Fruit fly (Drosophila melanogaster) whole organism, embryonic: Measurements from ENCODE around the gene CG32801.
A peak's percentile ranks its signal among the peaks of the same experiment; 100 is the strongest.

Experiments
- Atf3 ChIP-seq: fragments of 200-800 bp; sonication (Bioruptor generic); optimal IDR thresholded peaks from 3 replicates; lab custom pipeline; 2016; ENCODE audit warnings: missing biosample characterization, missing genetic modification characterization
- Bteb2 ChIP-seq: fragments of 200-800 bp; sonication (Bioruptor generic); optimal IDR thresholded peaks from 2 replicates; lab custom pipeline; 2016; ENCODE audit warnings: missing biosample characterization, missing genetic modification characterization
- CG11398 ChIP-seq: fragments of 200-800 bp; sonication (Bioruptor generic); optimal IDR thresholded peaks from 2 replicates; lab custom pipeline; 2016; ENCODE audit warnings: missing biosample characterization, missing genetic modification characterization
- CG11456 ChIP-seq: fragments of 200-800 bp; sonication (Bioruptor generic); IDR thresholded peaks from 3 replicates; pipeline ENCODE4 v1.3.6; 2022; ENCODE audit warnings: missing biosample characterization, missing genetic modification characterization
- CG12236 ChIP-seq: fragments of 200-800 bp; sonication (Bioruptor generic); optimal IDR thresholded peaks from 2 replicates; lab custom pipeline; 2016; ENCODE audit warnings: missing biosample characterization, missing genetic modification characterization
- CG14965 ChIP-seq: fragments of 200-800 bp; sonication (Bioruptor generic); optimal IDR thresholded peaks from 2 replicates; lab custom pipeline; 2016; ENCODE audit warnings: missing biosample characterization, missing genetic modification characterization, borderline replicate concordance
- CG15514 ChIP-seq: fragments of 200-800 bp; sonication (Bioruptor generic); optimal IDR thresholded peaks from 3 replicates; lab custom pipeline; 2017; ENCODE audit warnings: missing biosample characterization, missing genetic modification characterization, mild to moderate bottlenecking, moderate library complexity, missing genetic modification reagents
- CG17359 ChIP-seq: fragments of 200-800 bp; sonication (Bioruptor generic); optimal IDR thresholded peaks from 3 replicates; lab custom pipeline; 2018; ENCODE audit warnings: missing biosample characterization, mild to moderate bottlenecking, missing genetic modification characterization, moderate library complexity
- CG17802 ChIP-seq: fragments of 200-800 bp; sonication (Bioruptor generic); optimal IDR thresholded peaks from 2 replicates; lab custom pipeline; 2018; ENCODE audit warnings: missing biosample characterization, mild to moderate bottlenecking, missing genetic modification characterization, moderate library complexity
- CG2129 ChIP-seq: fragments of 200-800 bp; sonication (Bioruptor generic); IDR thresholded peaks from 2 replicates; pipeline ENCODE4 v1.3.6; 2022; ENCODE audit warnings: missing biosample characterization, missing genetic modification characterization; ENCODE audit not compliant: partially characterized antibody
- CG30403 ChIP-seq: fragments of 200-800 bp; sonication (Bioruptor generic); optimal IDR thresholded peaks from 3 replicates; lab custom pipeline; 2016; ENCODE audit warnings: missing biosample characterization, missing genetic modification characterization
- CG5180 ChIP-seq: fragments of 200-800 bp; sonication (Bioruptor generic); optimal IDR thresholded peaks from 3 replicates; lab custom pipeline; 2017; ENCODE audit warnings: missing biosample characterization, missing genetic modification characterization, mild to moderate bottlenecking, moderate library complexity, missing genetic modification reagents
- CG7963 ChIP-seq: fragments of 200-800 bp; sonication (Bioruptor generic); IDR thresholded peaks from 3 replicates; pipeline ENCODE4 v1.3.6; 2022; ENCODE audit warnings: missing biosample characterization, missing genetic modification characterization; ENCODE audit not compliant: partially characterized antibody
- CHES-1-like ChIP-seq: fragments of 200-800 bp; sonication (Bioruptor generic); optimal IDR thresholded peaks from 2 replicates; lab custom pipeline; 2016; ENCODE audit warnings: missing biosample characterization, missing genetic modification characterization
- Dek ChIP-seq: fragments of 200-800 bp; sonication (Bioruptor generic); optimal IDR thresholded peaks from 3 replicates; lab custom pipeline; 2019; ENCODE audit warnings: missing biosample characterization, mild to moderate bottlenecking, missing genetic modification characterization, moderate library complexity
- Doc3 ChIP-seq: fragments of 200-800 bp; sonication (Bioruptor generic); IDR thresholded peaks from 3 replicates; pipeline ENCODE4 v1.3.6; 2022; ENCODE audit warnings: missing biosample characterization, missing genetic modification characterization; ENCODE audit not compliant: partially characterized antibody
- Dref ChIP-seq: fragments of 200-800 bp; sonication (Bioruptor generic); IDR thresholded peaks from 2 replicates; pipeline ENCODE4 v1.3.6; 2022; ENCODE audit warnings: missing biosample characterization, missing genetic modification characterization
- Ets97D ChIP-seq: fragments of 200-800 bp; sonication (Bioruptor generic); optimal IDR thresholded peaks from 3 replicates; lab custom pipeline; 2016; ENCODE audit warnings: missing biosample characterization, missing genetic modification characterization
- H2.0 ChIP-seq: fragments of 200-800 bp; sonication (Bioruptor generic); IDR thresholded peaks from 2 replicates; pipeline ENCODE4 v1.3.6; 2022; ENCODE audit warnings: missing biosample characterization, missing genetic modification characterization
- Hand ChIP-seq: fragments of 200-800 bp; sonication (Bioruptor generic); optimal IDR thresholded peaks from 2 replicates; lab custom pipeline; 2017; ENCODE audit warnings: mild to moderate bottlenecking, missing biosample characterization, missing genetic modification reagents, missing genetic modification characterization
- MESR4 ChIP-seq: fragments of 200-800 bp; sonication (Bioruptor generic); optimal IDR thresholded peaks from 2 replicates; lab custom pipeline; 2018; ENCODE audit warnings: missing biosample characterization, mild to moderate bottlenecking, missing genetic modification characterization, moderate library complexity
- Max ChIP-seq: fragments of 200-800 bp; sonication (Bioruptor generic); optimal IDR thresholded peaks from 2 replicates; lab custom pipeline; 2016; ENCODE audit warnings: missing biosample characterization, mild to moderate bottlenecking, missing genetic modification characterization
- NK7.1 ChIP-seq: fragments of 200-800 bp; sonication (Bioruptor generic); optimal IDR thresholded peaks from 3 replicates; lab custom pipeline; 2016; ENCODE audit warnings: missing biosample characterization, missing genetic modification characterization
- Oli ChIP-seq: fragments of 200-800 bp; sonication (Bioruptor generic); optimal IDR thresholded peaks from 2 replicates; lab custom pipeline; 2018; ENCODE audit warnings: missing biosample characterization, mild to moderate bottlenecking, missing genetic modification characterization, moderate library complexity
- Scr ChIP-seq: fragments of 200-800 bp; sonication (Bioruptor generic); IDR thresholded peaks from 2 replicates; pipeline ENCODE4 v1.3.6; 2022; ENCODE audit warnings: missing biosample characterization, missing genetic modification characterization; ENCODE audit not compliant: partially characterized antibody
- Vsx1 ChIP-seq: fragments of 200-800 bp; sonication (Bioruptor generic); optimal IDR thresholded peaks from 2 replicates; lab custom pipeline; 2017; ENCODE audit warnings: missing biosample characterization, mild to moderate bottlenecking, missing genetic modification characterization, missing genetic modification reagents
- amos ChIP-seq: fragments of 200-800 bp; sonication (Bioruptor generic); IDR thresholded peaks from 2 replicates; pipeline ENCODE4 v1.3.6; 2022; ENCODE audit warnings: missing biosample characterization, missing genetic modification characterization; ENCODE audit not compliant: partially characterized antibody
- dmrt11E ChIP-seq: fragments of 200-800 bp; sonication (Bioruptor generic); optimal IDR thresholded peaks from 3 replicates; lab custom pipeline; 2018; ENCODE audit warnings: missing biosample characterization, mild to moderate bottlenecking, missing genetic modification characterization, moderate library complexity
- ewg ChIP-seq: fragments of 200-800 bp; sonication (Bioruptor generic); optimal IDR thresholded peaks from 3 replicates; lab custom pipeline; 2017; ENCODE audit warnings: mild to moderate bottlenecking, missing biosample characterization, missing genetic modification reagents, missing genetic modification characterization
- exex ChIP-seq: fragments of 200-800 bp; sonication (Bioruptor generic); optimal IDR thresholded peaks from 4 replicates; lab custom pipeline; 2018; ENCODE audit warnings: missing biosample characterization, mild to moderate bottlenecking, missing genetic modification characterization, moderate library complexity
- grau ChIP-seq: fragments of 200-800 bp; optimal IDR thresholded peaks from 3 replicates; lab custom pipeline; 2019; ENCODE audit warnings: missing biosample characterization, mild to moderate bottlenecking, missing genetic modification characterization, moderate library complexity
- knrl ChIP-seq: fragments of 200-800 bp; sonication (Bioruptor generic); IDR thresholded peaks from 3 replicates; pipeline ENCODE4 v1.3.6; 2022; ENCODE audit warnings: missing biosample characterization, missing genetic modification characterization; ENCODE audit not compliant: partially characterized antibody
- lola ChIP-seq, 3 experiments: fragments of >200 bp in 2 of 3; fragments of 200-800 bp in 1 of 3; sonication (Bioruptor generic) in 1 of 3; optimal IDR thresholded peaks; 2 replicates each; lab custom pipeline; 2017 to 2019; ENCODE audit warnings: missing biosample characterization in 3 of 3, missing genetic modification characterization in 3 of 3, mild to moderate bottlenecking in 1 of 3, moderate library complexity in 1 of 3
- nerfin-1 ChIP-seq: fragments of 200-800 bp; sonication (Bioruptor generic); optimal IDR thresholded peaks from 3 replicates; lab custom pipeline; 2019; ENCODE audit warnings: missing biosample characterization, mild to moderate bottlenecking, missing genetic modification characterization, moderate library complexity
- nom ChIP-seq: fragments of 200-800 bp; sonication (Bioruptor generic); optimal IDR thresholded peaks from 2 replicates; lab custom pipeline; 2017; ENCODE audit warnings: missing biosample characterization, missing genetic modification characterization, mild to moderate bottlenecking, moderate library complexity, missing genetic modification reagents
- phol ChIP-seq: fragments of 200-800 bp; sonication (Bioruptor generic); optimal IDR thresholded peaks from 3 replicates; lab custom pipeline; 2018; ENCODE audit warnings: missing biosample characterization, mild to moderate bottlenecking, missing genetic modification characterization, moderate library complexity
- pzg ChIP-seq: fragments of 200-800 bp; sonication (Bioruptor generic); optimal IDR thresholded peaks from 3 replicates; lab custom pipeline; 2018; ENCODE audit warnings: missing biosample characterization, mild to moderate bottlenecking, missing genetic modification characterization, moderate library complexity
- shn ChIP-seq: fragments of 200-800 bp; sonication (Bioruptor generic); optimal IDR thresholded peaks from 3 replicates; lab custom pipeline; 2016; ENCODE audit warnings: missing biosample characterization, missing genetic modification characterization
- vnd ChIP-seq: fragments of 200-800 bp; sonication (Bioruptor generic); IDR thresholded peaks from 3 replicates; pipeline ENCODE4 v1.3.6; 2022; ENCODE audit warnings: missing biosample characterization, missing genetic modification characterization; ENCODE audit not compliant: partially characterized antibody

CG32801 gene

dm6 chrX:1908757-1909156 is 5.8 kb upstream of the CG32801 start, which contains the start of the genes Edem1 and Rbcn-3B (continued):
- no peak for TF ChIP-seq Dek
- TF ChIP-seq pzg (GFP tag; lab: Kevin White, UChicago) = peak; percentile 38
- TF ChIP-seq shn (GFP tag; lab: Kevin White, UChicago) = no peak
- TF ChIP-seq H2.0 (GFP tag; lab: Robert Waterston, UW) = no peak
- no peak for TF ChIP-seq Vsx1
- TF ChIP-seq dmrt11E (tag; lab: Kevin White, UChicago) = no peak
- TF ChIP-seq grau (tag; lab: Kevin White, UChicago) = no peak
- no peak for TF ChIP-seq Atf3 (GFP tag; lab: Kevin White, UChicago)
- no peak for TF ChIP-seq ewg
- no peak for TF ChIP-seq phol (tag; lab: Kevin White, UChicago)
- TF ChIP-seq CG14965 (GFP tag; lab: Kevin White, UChicago) = no peak
- peak; percentile 45; the same call in 1 of the 3 replicates for TF ChIP-seq Doc3 (GFP tag; lab: Robert Waterston, UW)
- TF ChIP-seq amos = peak; percentile 68
- peak; percentile 88 for TF ChIP-seq MESR4
- no peak for TF ChIP-seq exex (tag; lab: Kevin White, UChicago)
- TF ChIP-seq Oli = no peak
- no peak for TF ChIP-seq CG17359 (tag; lab: Kevin White, UChicago)
- peak; percentile 53 for TF ChIP-seq Scr (GFP tag; lab: Robert Waterston, UW)
- no peak for TF ChIP-seq CG11456 (GFP tag; lab: Robert Waterston, UW)
- no peak for TF ChIP-seq lola (GFP tag; optimal IDR thresholded peaks at IDR 0.05; lab: Kevin White, UChicago)
- no peak for TF ChIP-seq Bteb2
- TF ChIP-seq vnd (GFP tag; lab: Robert Waterston, UW) = peak; percentile 40; the same call in 1 of the 3 replicates
- TF ChIP-seq CG12236 = no peak
- TF ChIP-seq Hand (GFP tag; lab: Kevin White, UChicago) = no peak
- TF ChIP-seq nerfin-1 = no peak
- no peak for TF ChIP-seq NK7.1 (GFP tag; lab: Kevin White, UChicago)
- TF ChIP-seq CG17802 (tag; lab: Kevin White, UChicago) = no peak
- no peak for TF ChIP-seq CHES-1-like
- peak; percentile 69 for TF ChIP-seq nom
- no peak for TF ChIP-seq CG11398
- no peak for TF ChIP-seq CG30403
- peak; percentile 15 for TF ChIP-seq Max (GFP tag; lab: Kevin White, UChicago)
- TF ChIP-seq CG2129 (GFP tag; lab: Robert Waterston, UW) = 0 out of 2 replicates have a peak, but pooled peaks have one; percentile 23
- peak; percentile 45 for TF ChIP-seq CG15514 (GFP tag; lab: Kevin White, UChicago)
- TF ChIP-seq knrl (GFP tag; lab: Robert Waterston, UW) = peak; percentile 49; the same call in 2 of the 3 replicates
- no peak for TF ChIP-seq Ets97D (GFP tag; lab: Kevin White, UChicago)
- peak; percentile 77 for TF ChIP-seq CG5180
- 0 out of 3 replicates have a peak, but pooled peaks have one; percentile 39 for TF ChIP-seq CG7963 (GFP tag; lab: Robert Waterston, UW)
- TF ChIP-seq Dref (GFP tag; lab: Robert Waterston, UW) = peak; percentile 64
